Worm (Caenorhabditis elegans): ENCODE data around the gene clp-7.

Gene clp-7

ce11 chrIV:1469093-1469492, 23.3 kb upstream of the clp-7 start:
- TF ChIP-seq elt-3 (tag; optimal IDR thresholded peaks at IDR 0.05): no peak
- TF ChIP-seq lin-32 (GFP tag; optimal IDR thresholded peaks at IDR 0.05): no peak
- TF ChIP-seq pha-4 (tag; optimal IDR thresholded peaks at IDR 0.05): no peak
- TF ChIP-seq ham-2 (GFP tag; optimal IDR thresholded peaks at IDR 0.05): no peak
- TF ChIP-seq unc-120 (tag; optimal IDR thresholded peaks at IDR 0.05; ENCODE audit: poor library complexity, severe bottlenecking): no peak
- no peak for TF ChIP-seq nhr-76 (tag; optimal IDR thresholded peaks at IDR 0.05)
- TF ChIP-seq nhr-28 (tag; optimal IDR thresholded peaks at IDR 0.05): no peak
- TF ChIP-seq nhr-2 (tag; optimal IDR thresholded peaks at IDR 0.05): no peak
- no peak for TF ChIP-seq sem-2 (GFP tag; optimal IDR thresholded peaks at IDR 0.05)
- TF ChIP-seq ces-1 (GFP tag; optimal IDR thresholded peaks at IDR 0.05): no peak

ce11 chrIV:1465462-1465861, 19.7 kb upstream of the clp-7 start:
- no peak for TF ChIP-seq unc-120 (tag; optimal IDR thresholded peaks at IDR 0.05; ENCODE audit: poor library complexity, severe bottlenecking)

- no peak for TF ChIP-seq unc-62 (GFP tag; optimal IDR thresholded peaks at IDR 0.05)
- no peak for TF ChIP-seq nhr-76 (tag; optimal IDR thresholded peaks at IDR 0.05)
- TF ChIP-seq sem-2 (GFP tag; optimal IDR thresholded peaks at IDR 0.05): no peak
- TF ChIP-seq unc-39 (tag; optimal IDR thresholded peaks at IDR 0.05): no peak
- TF ChIP-seq snpc-4 (tag; optimal IDR thresholded peaks at IDR 0.05): no peak
- TF ChIP-seq nhr-237 (tag; optimal IDR thresholded peaks at IDR 0.05): no peak
- no peak for TF ChIP-seq lsy-2 (tag; optimal IDR thresholded peaks at IDR 0.05)
- TF ChIP-seq mep-1 (tag; optimal IDR thresholded peaks at IDR 0.05): no peak
- TF ChIP-seq sptf-1 (tag; optimal IDR thresholded peaks at IDR 0.05): no peak
- TF ChIP-seq flh-1 (GFP tag; optimal IDR thresholded peaks at IDR 0.05): no peak
These were observed 15.7 kb upstream of the clp-7 start for ce11 chrIV:1461463-1461862.

- no peak for TF ChIP-seq flh-1 (GFP tag; optimal IDR thresholded peaks at IDR 0.05)
- TF ChIP-seq ceh-83 (GFP tag; optimal IDR thresholded peaks at IDR 0.05): no peak
- no peak for TF ChIP-seq nhr-2 (tag; optimal IDR thresholded peaks at IDR 0.05)
These were observed 14.9 kb upstream of the clp-7 start, which contains the start of gene col-106 for ce11 chrIV:1460686-1461085. col-106 (minus strand) TSS chrIV:1460786.

ce11 chrIV:1459826-1460489, 14.2 kb upstream of the clp-7 start:
- TF ChIP-seq drap-1 (GFP tag; optimal IDR thresholded peaks at IDR 0.05) (no peak), mab-5 (tag; optimal IDR thresholded peaks at IDR 0.05) (no peak), ceh-83 (GFP tag; optimal IDR thresholded peaks at IDR 0.05) (no peak), nhr-76 (tag; optimal IDR thresholded peaks at IDR 0.05) (no peak), ztf-11 (tag; optimal IDR thresholded peaks at IDR 0.05) (no peak), nhr-2 (tag; optimal IDR thresholded peaks at IDR 0.05) (no peak), nhr-28 (tag; optimal IDR thresholded peaks at IDR 0.05) (no peak), M03D4.4 (tag; optimal IDR thresholded peaks at IDR 0.05) (no peak), unc-39 (tag; optimal IDR thresholded peaks at IDR 0.05) (no peak), unc-62 (GFP tag; optimal IDR thresholded peaks at IDR 0.05) (no peak), elt-1 (tag; optimal IDR thresholded peaks at IDR 0.05; ENCODE audit: borderline replicate concordance, insufficient read depth) (no peak), lsy-2 (tag; optimal IDR thresholded peaks at IDR 0.05) (no peak), zip-8 (tag; optimal IDR thresholded peaks at IDR 0.05) (no peak), bed-3 (GFP tag; optimal IDR thresholded peaks at IDR 0.05) (no peak), ceh-43 (GFP tag; optimal IDR thresholded peaks at IDR 0.05) (no peak)

- TF ChIP-seq cnd-1 (tag; optimal IDR thresholded peaks at IDR 0.05) (no peak), M03D4.4 (tag; optimal IDR thresholded peaks at IDR 0.05) (no peak), unc-62 (GFP tag; optimal IDR thresholded peaks at IDR 0.05) (no peak), sem-2 (GFP tag; optimal IDR thresholded peaks at IDR 0.05) (no peak), ham-2 (GFP tag; optimal IDR thresholded peaks at IDR 0.05) (no peak), ceh-39 (tag; optimal IDR thresholded peaks at IDR 0.05) (no peak), pha-4 (tag; optimal IDR thresholded peaks at IDR 0.05) (no peak), lsy-2 (tag; optimal IDR thresholded peaks at IDR 0.05) (no peak)
These were observed 13.7 kb upstream of the clp-7 start for ce11 chrIV:1459419-1459818.
